ENCODE assay signal across 3 fruit fly cellular contexts in genomic region chrX:19638328-19638940, dm6.
TF ChIP-seq lines count a peak whose summit lies in the region.

Rcd-1 (plus strand) TSS chrX:19638767.

- peak; percentile 19 to 48 for TF ChIP-seq CTCF in S2 (optimal IDR thresholded peaks at IDR 0.05; lab: Kevin White, UChicago)
- TF ChIP-seq CTCF in whole organism, embryonic (GFP tag; optimal IDR thresholded peaks at IDR 0.05; lab: Kevin White, UChicago): peak; percentile 43

TF ChIP-seq in whole organism, embryonic, 481 proteins besides CTCF, POLR2A, EP300 and RAD21 (continues in another document):
- TF ChIP-seq CG1603 (tag; optimal IDR thresholded peaks at IDR 0.05; lab: Kevin White, UChicago) (peak; percentile 68), disco-r (GFP tag; optimal IDR thresholded peaks at IDR 0.05; lab: Kevin White, UChicago) (no peak), CG9876 (GFP tag; optimal IDR thresholded peaks at IDR 0.05; lab: Kevin White, UChicago) (no peak), CG12155 (GFP tag; optimal IDR thresholded peaks at IDR 0.05; lab: Kevin White, UChicago) (peak; percentile 65), ind (GFP tag; optimal IDR thresholded peaks at IDR 0.05; lab: Kevin White, UChicago) (no peak), gsb (GFP tag; IDR thresholded peaks at IDR 0.05; lab: Robert Waterston, UW) (no peak), CG33557 (GFP tag; optimal IDR thresholded peaks at IDR 0.05; lab: Kevin White, UChicago) (peak; percentile 22), CG31441 (GFP tag; IDR thresholded peaks at IDR 0.05; lab: Robert Waterston, UW) (no peak), CG11093 (GFP tag; IDR thresholded peaks at IDR 0.05; lab: Robert Waterston, UW) (no peak), CG12104 (GFP tag; optimal IDR thresholded peaks at IDR 0.05; lab: Kevin White, UChicago) (no peak), Neu2 (GFP tag; optimal IDR thresholded peaks at IDR 0.05; lab: Kevin White, UChicago; ENCODE audit: borderline replicate concordance) (no peak), CHES-1-like (GFP tag; optimal IDR thresholded peaks at IDR 0.05; lab: Kevin White, UChicago) (peak; percentile 16), CG10431 (GFP tag; optimal IDR thresholded peaks at IDR 0.05; lab: Kevin White, UChicago) (peak; percentile 52), CG7928 (GFP tag; optimal IDR thresholded peaks at IDR 0.05; lab: Kevin White, UChicago) (no peak), CG14710 (tag; optimal IDR thresholded peaks at IDR 0.05; lab: Kevin White, UChicago) (peak; percentile 44), gsb-n (tag; optimal IDR thresholded peaks at IDR 0.05; lab: Kevin White, UChicago) (no peak), CG4730 (GFP tag; IDR thresholded peaks at IDR 0.05; lab: Robert Waterston, UW) (no peak), Dll (GFP tag; IDR thresholded peaks at IDR 0.05; lab: Robert Waterston, UW; ENCODE audit: partially characterized antibody) (no peak), nau (GFP tag; optimal IDR thresholded peaks at IDR 0.05; lab: Kevin White, UChicago) (no peak), CG12299 (tag; optimal IDR thresholded peaks at IDR 0.05; lab: Kevin White, UChicago) (no peak), Dp (GFP tag; optimal IDR thresholded peaks at IDR 0.05; lab: Kevin White, UChicago) (peak; percentile 51), ttk (GFP tag; IDR thresholded peaks at IDR 0.05; lab: Robert Waterston, UW) (no peak), Myb (GFP tag; optimal IDR thresholded peaks at IDR 0.05; lab: Kevin White, UChicago) (peak; percentile 14), CG33213 (GFP tag; optimal IDR thresholded peaks at IDR 0.05; lab: Kevin White, UChicago) (peak; percentile 24), vfl (GFP tag; optimal IDR thresholded peaks at IDR 0.05; lab: Kevin White, UChicago) (no peak), CG18619 (GFP tag; optimal IDR thresholded peaks at IDR 0.05; lab: Kevin White, UChicago) (peak; percentile 10), sd (tag; optimal IDR thresholded peaks at IDR 0.05; lab: Kevin White, UChicago) (peak; percentile 18), Taf1 (GFP tag; IDR thresholded peaks at IDR 0.05; lab: Robert Waterston, UW) (no peak), HLHmδ (GFP tag; optimal IDR thresholded peaks at IDR 0.05; lab: Kevin White, UChicago) (peak; percentile 34), Ada2b (GFP tag; IDR thresholded peaks at IDR 0.05; lab: Robert Waterston, UW) (no peak), jumu (GFP tag; optimal IDR thresholded peaks at IDR 0.05; lab: Kevin White, UChicago) (no peak), p53 (GFP tag; optimal IDR thresholded peaks at IDR 0.05; lab: Kevin White, UChicago) (no peak), Elba2 (GFP tag; optimal IDR thresholded peaks at IDR 0.05; lab: Kevin White, UChicago) (no peak), gcm2 (GFP tag; optimal IDR thresholded peaks at IDR 0.05; lab: Kevin White, UChicago) (no peak), CG1647 (GFP tag; optimal IDR thresholded peaks at IDR 0.05; lab: Kevin White, UChicago) (no peak), esg (GFP tag; conservative IDR thresholded peaks at IDR 0.05; lab: Robert Waterston, UW) (no peak), Opbp (GFP tag; IDR thresholded peaks at IDR 0.05; lab: Robert Waterston, UW; ENCODE audit: partially characterized antibody) (0 out of 3 replicates have a peak, but pooled peaks have one; percentile 4), Adf1 (GFP tag; IDR thresholded peaks at IDR 0.05; lab: Robert Waterston, UW) (no peak), MBD-R2 (GFP tag; IDR thresholded peaks at IDR 0.05; lab: Robert Waterston, UW) (peak; percentile 35; the same call in 1 of the 2 replicates), Atf3 (GFP tag; optimal IDR thresholded peaks at IDR 0.05; lab: Kevin White, UChicago) (no peak), CG32772 (GFP tag; IDR thresholded peaks at IDR 0.05; lab: Robert Waterston, UW) (0 out of 2 replicates have a peak, but pooled peaks have one; percentile 18), salm (tag; optimal IDR thresholded peaks at IDR 0.05; lab: Kevin White, UChicago) (no peak), CG12236 (GFP tag; optimal IDR thresholded peaks at IDR 0.05; lab: Kevin White, UChicago) (no peak), corto (GFP tag; optimal IDR thresholded peaks at IDR 0.05; lab: Kevin White, UChicago) (no peak), phol (tag; optimal IDR thresholded peaks at IDR 0.05; lab: Kevin White, UChicago) (peak; percentile 16), CG6272 (GFP tag; IDR thresholded peaks at IDR 0.05; lab: Robert Waterston, UW) (no peak)

TF ChIP-seq in whole organism, prepupa, 60 proteins besides CTCF, POLR2A, EP300 and RAD21:
- TF ChIP-seq topi (GFP tag; optimal IDR thresholded peaks at IDR 0.05; lab: Kevin White, UChicago): no peak
- TF ChIP-seq CG10631 (GFP tag; optimal IDR thresholded peaks at IDR 0.05; lab: Kevin White, UChicago): no peak
- no peak for TF ChIP-seq acj6 (GFP tag; optimal IDR thresholded peaks at IDR 0.05; lab: Kevin White, UChicago)
- peak; percentile 68 for TF ChIP-seq Eip78C (GFP tag; lab: Kevin White, UChicago)
- peak; percentile 90 for TF ChIP-seq fkh (GFP tag; optimal IDR thresholded peaks at IDR 0.05; lab: Kevin White, UChicago)
- no peak for TF ChIP-seq spab (GFP tag; optimal IDR thresholded peaks at IDR 0.05; lab: Kevin White, UChicago)
- TF ChIP-seq pdm3 (GFP tag; optimal IDR thresholded peaks at IDR 0.05; lab: Kevin White, UChicago): no peak
- TF ChIP-seq Smox (GFP tag; optimal IDR thresholded peaks at IDR 0.05; lab: Kevin White, UChicago): no peak
- TF ChIP-seq ss (GFP tag; optimal IDR thresholded peaks at IDR 0.05; lab: Kevin White, UChicago): peak in 1 of 2 experiments; percentile 12
